Fruit fly (Drosophila melanogaster) whole organism, prepupa: ENCODE data around the gene Dh31.
A peak's percentile ranks its signal among the peaks of the same experiment; 100 is the strongest.

ENCODE experiments used
- Blimp-1 ChIP-seq: fragments of 200-800 bp; sonication (Bioruptor generic); optimal IDR thresholded peaks from 3 replicates; lab custom pipeline; 2017; ENCODE audit warnings: missing biosample characterization, missing genetic modification characterization, mild to moderate bottlenecking, moderate library complexity, missing genetic modification reagents
- CG10669 ChIP-seq: fragments of 200-800 bp; sonication (Bioruptor generic); optimal IDR thresholded peaks from 3 replicates; lab custom pipeline; 2018; ENCODE audit warnings: missing biosample characterization, mild to moderate bottlenecking, missing genetic modification characterization, moderate library complexity
- CG11294 ChIP-seq: fragments of 200-800 bp; sonication (Bioruptor generic); IDR thresholded peaks from 2 replicates; pipeline ENCODE4 v1.3.6; 2022; ENCODE audit warnings: missing biosample characterization, missing genetic modification characterization
- CG15336 ChIP-seq: fragments of 200-800 bp; sonication (Bioruptor generic); IDR thresholded peaks from 2 replicates; pipeline ENCODE4 v1.3.6; 2022; ENCODE audit warnings: missing biosample characterization, missing genetic modification characterization
- CG1621 ChIP-seq: fragments of 200-800 bp; sonication (Bioruptor generic); optimal IDR thresholded peaks from 3 replicates; lab custom pipeline; 2018; ENCODE audit warnings: missing biosample characterization, mild to moderate bottlenecking, missing genetic modification characterization
- CG16779 ChIP-seq: fragments of 200-800 bp; sonication (Bioruptor generic); optimal IDR thresholded peaks from 3 replicates; lab custom pipeline; 2017; ENCODE audit warnings: missing biosample characterization, mild to moderate bottlenecking, missing genetic modification characterization
- CG3032 ChIP-seq: fragments of 200-800 bp; optimal IDR thresholded peaks from 2 replicates; lab custom pipeline; 2019; ENCODE audit warnings: missing biosample characterization, mild to moderate bottlenecking, missing genetic modification characterization, moderate library complexity
- CG31627 ChIP-seq: fragments of 200-800 bp; sonication (Bioruptor generic); optimal IDR thresholded peaks from 3 replicates; lab custom pipeline; 2016; ENCODE audit warnings: missing biosample characterization, missing genetic modification characterization
- CG32006 ChIP-seq: fragments of 200-800 bp; sonication (Bioruptor generic); optimal IDR thresholded peaks from 3 replicates; lab custom pipeline; 2017; ENCODE audit warnings: missing biosample characterization, mild to moderate bottlenecking, missing genetic modification characterization
- CG34406 ChIP-seq: fragments of 200-800 bp; sonication (Bioruptor generic); optimal IDR thresholded peaks from 3 replicates; lab custom pipeline; 2016; ENCODE audit warnings: missing biosample characterization, missing genetic modification characterization
- CG3919 ChIP-seq: fragments of 200-800 bp; sonication (Bioruptor generic); optimal IDR thresholded peaks from 3 replicates; lab custom pipeline; 2016; ENCODE audit warnings: missing biosample characterization, missing genetic modification characterization
- CG4318 ChIP-seq: fragments of 200-800 bp; sonication (Bioruptor generic); optimal IDR thresholded peaks from 3 replicates; lab custom pipeline; 2017; ENCODE audit warnings: missing biosample characterization, mild to moderate bottlenecking, missing genetic modification characterization
- CG6163 ChIP-seq: fragments of 200-800 bp; sonication (Bioruptor generic); IDR thresholded peaks from 3 replicates; pipeline ENCODE4 v1.3.6; 2022; ENCODE audit warnings: missing biosample characterization, missing genetic modification characterization
- CG6276 ChIP-seq: fragments of 200-800 bp; sonication (Bioruptor generic); optimal IDR thresholded peaks from 2 replicates; lab custom pipeline; 2017; ENCODE audit warnings: missing biosample characterization, mild to moderate bottlenecking, missing genetic modification characterization
- CG6792 ChIP-seq: fragments of 200-800 bp; sonication (Bioruptor generic); optimal IDR thresholded peaks from 3 replicates; lab custom pipeline; 2016; ENCODE audit warnings: missing biosample characterization, missing genetic modification characterization
- CG6854 ChIP-seq: fragments of 200-800 bp; sonication (Bioruptor generic); optimal IDR thresholded peaks from 2 replicates; lab custom pipeline; 2017; ENCODE audit warnings: missing biosample characterization, mild to moderate bottlenecking, missing genetic modification characterization
- CG8119 ChIP-seq: fragments of 200-800 bp; sonication (Bioruptor generic); IDR thresholded peaks from 3 replicates; pipeline ENCODE4 v1.3.6; 2022; ENCODE audit warnings: missing biosample characterization, missing genetic modification characterization
- CG9139 ChIP-seq: fragments of 200-800 bp; sonication (Bioruptor generic); optimal IDR thresholded peaks from 3 replicates; lab custom pipeline; 2017; ENCODE audit warnings: missing biosample characterization, mild to moderate bottlenecking, missing genetic modification characterization
- Eip78C ChIP-seq: fragments of 200-800 bp; sonication (Bioruptor generic); peaks from one replicate; lab custom pipeline; 2016; ENCODE audit warnings: missing biosample characterization, missing genetic modification characterization
- Gug ChIP-seq: fragments of 200-800 bp; sonication (Bioruptor generic); IDR thresholded peaks from 2 replicates; pipeline ENCODE4 v1.3.6; 2022; ENCODE audit warnings: missing biosample characterization, missing genetic modification characterization
- Hr39 ChIP-seq: fragments of 200-800 bp; sonication (Bioruptor generic); optimal IDR thresholded peaks from 2 replicates; lab custom pipeline; 2016; ENCODE audit warnings: missing biosample characterization, missing genetic modification characterization
- Hr4 ChIP-seq: fragments of 200-800 bp; sonication (Bioruptor generic); optimal IDR thresholded peaks from 3 replicates; lab custom pipeline; 2016; ENCODE audit warnings: missing biosample characterization, missing genetic modification characterization
- Smox ChIP-seq: fragments of 200-800 bp; sonication (Bioruptor generic); optimal IDR thresholded peaks from 3 replicates; lab custom pipeline; 2016; ENCODE audit warnings: missing biosample characterization, missing genetic modification characterization
- Sox14 ChIP-seq: fragments of 200-800 bp; sonication (Bioruptor generic); optimal IDR thresholded peaks from 3 replicates; lab custom pipeline; 2016; ENCODE audit warnings: missing biosample characterization, missing genetic modification characterization
- acj6 ChIP-seq: fragments of 200-800 bp; sonication (Bioruptor generic); optimal IDR thresholded peaks from 3 replicates; lab custom pipeline; 2016; ENCODE audit warnings: missing biosample characterization, missing genetic modification characterization
- dac ChIP-seq: fragments of 200-800 bp; sonication (Bioruptor generic); optimal IDR thresholded peaks from 2 replicates; lab custom pipeline; 2017; ENCODE audit warnings: missing biosample characterization, mild to moderate bottlenecking, missing genetic modification characterization
- esn ChIP-seq: fragments of 200-800 bp; sonication (Bioruptor generic); optimal IDR thresholded peaks from 2 replicates; lab custom pipeline; 2016; ENCODE audit warnings: missing biosample characterization, mild to moderate bottlenecking, missing genetic modification characterization, moderate library complexity
- fd59A ChIP-seq: fragments of 200-800 bp; sonication (Bioruptor generic); optimal IDR thresholded peaks from 2 replicates; lab custom pipeline; 2017; ENCODE audit warnings: missing biosample characterization, mild to moderate bottlenecking, missing genetic modification characterization, missing genetic modification reagents
- lz ChIP-seq: fragments of 200-800 bp; sonication (Bioruptor generic); optimal IDR thresholded peaks from 3 replicates; lab custom pipeline; 2016; ENCODE audit warnings: missing biosample characterization, missing genetic modification characterization
- net ChIP-seq: fragments of 200-800 bp; sonication (Bioruptor generic); optimal IDR thresholded peaks from 3 replicates; lab custom pipeline; 2016; ENCODE audit warnings: missing biosample characterization, missing genetic modification characterization
- salr ChIP-seq, 2 experiments: fragments of 200-800 bp; sonication (Bioruptor generic); optimal IDR thresholded peaks; 3 replicates each; lab custom pipeline; 2016 to 2018; ENCODE audit warnings: missing biosample characterization in 2 of 2, missing genetic modification characterization in 2 of 2, mild to moderate bottlenecking in 1 of 2
- svp ChIP-seq: fragments of 200-800 bp; sonication (Bioruptor generic); peaks from one replicate; lab custom pipeline; 2016; ENCODE audit warnings: missing biosample characterization, missing genetic modification characterization
- topi ChIP-seq: fragments of 200-800 bp; sonication (Bioruptor generic); optimal IDR thresholded peaks from 3 replicates; lab custom pipeline; 2016; ENCODE audit warnings: missing biosample characterization, missing genetic modification characterization
- vri ChIP-seq: fragments of 200-800 bp; sonication (Bioruptor generic); optimal IDR thresholded peaks from 3 replicates; lab custom pipeline; 2016; ENCODE audit warnings: missing biosample characterization, mild to moderate bottlenecking, missing genetic modification characterization

Gene Dh31

DNA sequence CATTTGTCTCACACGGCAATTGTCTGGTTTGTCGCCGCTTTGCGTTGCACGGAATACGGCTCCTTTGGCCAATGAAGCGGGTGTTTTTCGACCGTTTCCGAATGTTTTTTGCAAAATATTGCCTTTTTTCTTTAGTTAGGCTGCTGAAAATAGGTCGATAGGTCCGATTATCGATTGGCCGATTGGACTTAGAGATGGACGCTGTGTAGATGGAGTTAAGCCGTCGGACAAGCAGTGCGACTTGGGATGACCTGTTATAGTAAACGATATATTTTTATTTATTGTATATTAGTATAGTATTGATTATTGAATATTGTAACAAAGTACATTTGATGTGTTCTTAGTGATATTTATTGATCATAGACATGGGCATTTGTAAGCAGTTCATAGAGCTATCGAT lies 21.7 kb upstream of the Dh31 start, which contains the start of the genes lmgA and lmgB (continued):
- no peak for TF ChIP-seq Smox (GFP tag; lab: Kevin White, UChicago)
- TF ChIP-seq CG32006 (GFP tag; lab: Kevin White, UChicago): no peak
- no peak for TF ChIP-seq CG16779
- TF ChIP-seq Blimp-1: no peak
- TF ChIP-seq salr (GFP tag; optimal IDR thresholded peaks at IDR 0.05; lab: Kevin White, UChicago): no peak
- no peak for TF ChIP-seq lz (GFP tag; lab: Kevin White, UChicago)
- no peak for TF ChIP-seq dac (GFP tag; lab: Kevin White, UChicago)
- TF ChIP-seq CG3919 (GFP tag; lab: Kevin White, UChicago): no peak
- TF ChIP-seq CG15336 (GFP tag; lab: Robert Waterston, UW): 0 out of 2 replicates have a peak, but pooled peaks have one; percentile 18
- peak; percentile 20 for TF ChIP-seq CG31627 (GFP tag; lab: Kevin White, UChicago)
- TF ChIP-seq Hr39 (GFP tag; lab: Kevin White, UChicago): peak; percentile 3
- TF ChIP-seq fd59A (GFP tag; lab: Kevin White, UChicago): no peak
- peak; percentile 36 for TF ChIP-seq CG3032 (tag; lab: Kevin White, UChicago)
- TF ChIP-seq CG9139 (GFP tag; lab: Kevin White, UChicago): no peak
- TF ChIP-seq Gug: no peak
- TF ChIP-seq CG6792 (GFP tag; lab: Kevin White, UChicago): no peak

DNA sequence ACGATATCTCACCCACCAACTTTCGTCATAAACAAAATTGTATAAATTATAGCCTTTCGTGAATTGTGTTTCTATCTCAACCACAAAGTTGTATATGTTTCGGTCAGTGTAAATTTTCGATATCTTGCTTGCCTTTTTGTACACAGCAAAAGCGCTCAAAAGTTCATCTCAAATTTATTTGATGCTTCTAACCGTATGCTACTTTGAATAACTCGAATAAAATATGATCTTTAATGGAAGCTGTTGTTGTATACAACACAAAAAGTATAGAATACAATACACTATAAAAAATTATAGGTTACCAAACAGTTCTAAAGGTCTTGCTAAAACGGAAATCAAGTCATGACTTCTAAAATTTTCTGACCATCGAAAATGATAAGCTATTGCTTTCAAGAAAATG lies 18.4 kb upstream of the Dh31 start:
- TF ChIP-seq CG10669 (GFP tag; lab: Kevin White, UChicago) (no peak), svp (GFP tag; lab: Kevin White, UChicago) (no peak)
- TF ChIP-seq, all 60 proteins: peak for 0

DNA sequence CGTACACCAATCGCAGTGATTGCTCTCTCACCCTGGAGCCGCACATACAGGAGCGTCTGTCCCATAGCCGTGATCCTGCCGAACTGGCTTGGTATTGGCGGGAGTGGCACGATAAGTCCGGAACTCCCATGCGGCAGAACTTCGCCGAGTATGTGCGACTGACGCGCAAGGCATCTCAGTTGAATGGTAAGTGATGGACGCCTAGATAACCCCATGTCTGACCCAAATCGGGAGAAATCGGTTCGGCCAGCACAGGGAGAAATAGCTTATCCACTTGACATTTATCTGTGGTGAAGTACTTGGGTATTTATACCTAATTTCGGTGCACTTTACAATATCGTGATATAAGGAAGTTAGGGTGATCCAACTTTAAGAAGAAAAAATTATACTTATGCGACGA lies 16.1 kb upstream of the Dh31 start:
- TF ChIP-seq svp (GFP tag; lab: Kevin White, UChicago): peak; percentile 94
- no peak for TF ChIP-seq CG3919 (GFP tag; lab: Kevin White, UChicago)
- TF ChIP-seq topi: no peak
- TF ChIP-seq CG8119 (GFP tag; lab: Robert Waterston, UW): no peak
- TF ChIP-seq CG34406 (GFP tag; lab: Kevin White, UChicago): no peak
- no peak for TF ChIP-seq CG16779
- TF ChIP-seq Gug: no peak

DNA sequence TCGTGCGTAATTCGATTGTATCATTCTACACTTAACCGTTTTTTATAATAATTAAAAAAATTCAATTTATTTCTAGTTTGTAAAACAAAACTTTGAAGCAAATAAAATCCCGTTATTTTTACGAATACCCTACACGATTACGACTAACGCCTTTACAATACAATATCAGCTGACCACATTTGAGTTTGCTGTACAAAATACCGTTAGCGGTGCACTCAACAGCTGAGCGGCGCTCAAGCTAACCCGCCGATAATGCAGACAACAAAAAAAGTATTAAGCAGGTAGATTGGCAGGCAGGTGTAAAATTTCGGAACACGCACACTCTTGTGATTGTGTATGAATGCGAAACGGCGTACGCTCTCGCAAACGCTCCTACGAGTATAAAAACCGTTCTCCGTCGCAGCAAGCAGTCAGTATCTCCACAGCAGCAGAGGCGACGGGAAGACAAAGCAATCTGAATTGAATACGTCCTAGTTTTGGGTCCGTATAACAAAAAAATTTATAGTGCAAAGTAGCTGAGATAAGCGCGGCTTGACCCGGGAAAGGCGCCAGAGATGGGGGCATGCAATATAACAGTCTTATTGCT lies 15.2 kb upstream of the Dh31 start, which contains the start of gene Acer:
TSS of gene Acer (plus strand) at position 210 of the 586 bp plus-strand sequence.
- TF ChIP-seq CG15336 (GFP tag; lab: Robert Waterston, UW): peak; percentile 51
- TF ChIP-seq Eip78C: peak; percentile 55
- peak; percentile 26 for TF ChIP-seq esn (GFP tag; lab: Kevin White, UChicago)
- TF ChIP-seq CG1621 (tag; lab: Kevin White, UChicago): peak; percentile 22
- TF ChIP-seq CG6854 (GFP tag; lab: Kevin White, UChicago): peak; percentile 12
- TF ChIP-seq Hr4 (GFP tag; lab: Kevin White, UChicago): peak; percentile 6
- peak; percentile 86 for TF ChIP-seq svp (GFP tag; lab: Kevin White, UChicago)
- TF ChIP-seq Sox14: peak; percentile 16
- no peak for TF ChIP-seq CG6276 (GFP tag; lab: Kevin White, UChicago)
- peak; percentile 41; the same call in 1 of the 3 replicates for TF ChIP-seq CG6163 (GFP tag; lab: Robert Waterston, UW)
- no peak for TF ChIP-seq vri

DNA sequence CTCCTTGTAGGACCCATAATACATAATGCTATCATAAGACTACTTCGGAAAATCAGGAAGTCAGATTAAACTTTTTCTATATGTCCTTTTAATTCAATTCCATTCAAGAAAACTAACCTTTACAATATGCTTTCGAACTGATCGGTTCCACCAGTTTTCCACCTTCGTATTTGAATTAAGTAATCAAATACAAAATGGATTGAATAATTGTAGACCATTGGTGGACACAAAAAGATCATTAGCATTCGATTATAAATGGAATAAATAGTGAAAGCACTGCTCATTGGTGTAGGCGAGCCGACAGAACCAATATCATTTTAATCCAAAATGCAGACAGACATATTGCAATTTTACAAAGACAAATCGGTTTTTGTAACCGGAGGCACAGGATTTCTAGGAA lies 12.7 kb upstream of the Dh31 start, which contains the start of gene Sgp:
TSS of gene Sgp (plus strand) at position 301 of the 400 bp plus-strand sequence.
- TF ChIP-seq CG11294 (GFP tag; lab: Robert Waterston, UW) (no peak), Hr39 (GFP tag; lab: Kevin White, UChicago) (no peak), Blimp-1 (no peak), Gug (no peak), CG4318 (GFP tag; lab: Kevin White, UChicago) (no peak), dac (GFP tag; lab: Kevin White, UChicago) (no peak), Smox (GFP tag; lab: Kevin White, UChicago) (no peak), net (GFP tag; lab: Kevin White, UChicago) (no peak), acj6 (GFP tag; lab: Kevin White, UChicago) (no peak)
